Worm (Caenorhabditis elegans): Measurements from ENCODE around the gene mcm-6.

mcm-6 gene

ce11 chrIII:9807560-9808046, 13.4 kb downstream of the mcm-6 start:
- TF ChIP-seq nhr-77 (tag; optimal IDR thresholded peaks at IDR 0.05) (peak; percentile 45), nhr-28 (tag; optimal IDR thresholded peaks at IDR 0.05) (peak; percentile 75), lim-7 (GFP tag; IDR thresholded peaks at IDR 0.05) (no peak), nhr-48 (tag; optimal IDR thresholded peaks at IDR 0.05) (peak; percentile 86), lsy-2 (tag; optimal IDR thresholded peaks at IDR 0.05) (peak; percentile 2 to 25), lir-3 (tag; optimal IDR thresholded peaks at IDR 0.05) (no peak), lin-13 (GFP tag; optimal IDR thresholded peaks at IDR 0.05) (peak; percentile 8), ama-1 (optimal IDR thresholded peaks at IDR 0.05) (peak; percentile 64), ZK337.2 (GFP tag; IDR thresholded peaks at IDR 0.05) (no peak), daf-12 (tag; optimal IDR thresholded peaks at IDR 0.05) (no peak), nhr-6 (tag; optimal IDR thresholded peaks at IDR 0.05) (peak; percentile 38), aha-1 (tag) (peak; percentile 81), zfp-3 (GFP tag; conservative IDR thresholded peaks at IDR 0.05) (no peak), mep-1 (tag; optimal IDR thresholded peaks at IDR 0.05) (peak; percentile 63), snpc-1.2 (GFP tag; IDR thresholded peaks at IDR 0.05) (no peak), daf-16 (GFP tag; optimal IDR thresholded peaks at IDR 0.05) (no peak), daf-16 (tag; optimal IDR thresholded peaks at IDR 0.05) (peak; percentile 13), nhr-76 (tag; optimal IDR thresholded peaks at IDR 0.05) (no peak), zip-2 (tag; optimal IDR thresholded peaks at IDR 0.05) (peak; percentile 5), F10B5.3 (tag; optimal IDR thresholded peaks at IDR 0.05) (no peak), dmd-9 (GFP tag; IDR thresholded peaks at IDR 0.05) (no peak), duxl-1 (tag; optimal IDR thresholded peaks at IDR 0.05; ENCODE audit: poor library complexity) (no peak), mxl-3 (GFP tag; optimal IDR thresholded peaks at IDR 0.05) (peak; percentile 79), mxl-2 (GFP tag; conservative IDR thresholded peaks at IDR 0.05) (no peak), php-3 (GFP tag; IDR thresholded peaks at IDR 0.05) (peak; percentile 94), pha-4 (GFP tag; IDR thresholded peaks at IDR 0.05) (no peak), pha-4 (tag; optimal IDR thresholded peaks at IDR 0.05) (no peak), mdt-29 (GFP tag; IDR thresholded peaks at IDR 0.05) (no peak), hlh-11 (tag; optimal IDR thresholded peaks at IDR 0.05) (peak; percentile 81), lin-1 (GFP tag; IDR thresholded peaks at IDR 0.05) (no peak), hlh-30 (tag; optimal IDR thresholded peaks at IDR 0.05; ENCODE audit: insufficient read depth) (peak; percentile 87), lin-38 (GFP tag; IDR thresholded peaks at IDR 0.05) (peak; percentile 30; the same call in 1 of the 2 replicates), tra-1 (GFP tag; IDR thresholded peaks at IDR 0.05) (0 out of 2 replicates have a peak, but pooled peaks have one; percentile 6), ceh-20 (GFP tag; IDR thresholded peaks at IDR 0.05) (peak; percentile 72), dpl-1 (GFP tag; optimal IDR thresholded peaks at IDR 0.05) (peak; percentile 34), arid-1 (GFP tag; conservative IDR thresholded peaks at IDR 0.05) (no peak), mdl-1 (tag; optimal IDR thresholded peaks at IDR 0.05) (peak; percentile 23 to 79), dve-1 (tag; optimal IDR thresholded peaks at IDR 0.05; ENCODE audit: insufficient read depth) (peak; percentile 61), T20F7.1 (GFP tag; optimal IDR thresholded peaks at IDR 0.05) (no peak), dmd-6 (GFP tag; IDR thresholded peaks at IDR 0.05) (peak; percentile 37; the same call in 1 of the 2 replicates), T26A8.4 (GFP tag; IDR thresholded peaks at IDR 0.05) (0 out of 2 replicates have a peak, but pooled peaks have one; percentile 15), F26F4.8 (GFP tag; conservative IDR thresholded peaks at IDR 0.05) (no peak), spr-1 (tag; optimal IDR thresholded peaks at IDR 0.05) (no peak)

ce11 chrIII:9808179-9808578, 14.0 kb downstream of the mcm-6 start, which contains the start of gene gtap-2:
Gene gtap-2, plus strand, starts transcription at chrIII:9808544.
- TF ChIP-seq T20F7.1 (GFP tag; optimal IDR thresholded peaks at IDR 0.05) (peak; percentile 37), T26A8.4 (GFP tag; IDR thresholded peaks at IDR 0.05) (no peak), ceh-82 (tag; optimal IDR thresholded peaks at IDR 0.05) (no peak), gei-8 (GFP tag; optimal IDR thresholded peaks at IDR 0.05) (no peak), lin-39 (tag; optimal IDR thresholded peaks at IDR 0.05) (no peak), dmd-9 (GFP tag; IDR thresholded peaks at IDR 0.05) (no peak), rbr-2 (tag; optimal IDR thresholded peaks at IDR 0.05) (no peak), fos-1 (tag; optimal IDR thresholded peaks at IDR 0.05) (no peak), ceh-62 (tag; optimal IDR thresholded peaks at IDR 0.05) (no peak), Y105C5A.15 (GFP tag; IDR thresholded peaks at IDR 0.05) (no peak), egl-27 (tag; optimal IDR thresholded peaks at IDR 0.05) (no peak), unc-39 (tag; optimal IDR thresholded peaks at IDR 0.05) (no peak), set-16 (GFP tag; IDR thresholded peaks at IDR 0.05) (no peak), mxl-2 (GFP tag; conservative IDR thresholded peaks at IDR 0.05) (no peak), arid-1 (GFP tag; conservative IDR thresholded peaks at IDR 0.05) (no peak), nhr-102 (tag; optimal IDR thresholded peaks at IDR 0.05) (no peak)
